Fruit fly (Drosophila melanogaster): Measurements from ENCODE around the gene Ugt36A1.

- no peak for TF ChIP-seq pan (optimal IDR thresholded peaks at IDR 0.05)
- no peak for TF ChIP-seq woc (GFP tag; optimal IDR thresholded peaks at IDR 0.05)
- TF ChIP-seq jim (GFP tag; optimal IDR thresholded peaks at IDR 0.05): no peak
- no peak for TF ChIP-seq Hr83 (GFP tag; optimal IDR thresholded peaks at IDR 0.05; ENCODE audit: poor library complexity, severe bottlenecking)
- no peak for TF ChIP-seq h (GFP tag; optimal IDR thresholded peaks at IDR 0.05)
- TF ChIP-seq fru (GFP tag; optimal IDR thresholded peaks at IDR 0.05): no peak
- no peak for TF ChIP-seq usp (GFP tag; optimal IDR thresholded peaks at IDR 0.05)
- TF ChIP-seq Dfd (GFP tag; optimal IDR thresholded peaks at IDR 0.05): no peak
- no peak for TF ChIP-seq brk (GFP tag; optimal IDR thresholded peaks at IDR 0.05)
- no peak for TF ChIP-seq lola (GFP tag; optimal IDR thresholded peaks at IDR 0.05)
- TF ChIP-seq Myc (optimal IDR thresholded peaks at IDR 0.05): no peak
Measured at dm6 chr2L:3645339-3645738, 26.4 kb downstream of the Ugt36A1 start.

All from whole organism, wandering third instar larva.